Worm (Caenorhabditis elegans): ENCODE measurements around the gene H13N06.2.
A peak's percentile ranks its signal among the peaks of the same experiment; 100 is the strongest.

H13N06.2 gene

DNA sequence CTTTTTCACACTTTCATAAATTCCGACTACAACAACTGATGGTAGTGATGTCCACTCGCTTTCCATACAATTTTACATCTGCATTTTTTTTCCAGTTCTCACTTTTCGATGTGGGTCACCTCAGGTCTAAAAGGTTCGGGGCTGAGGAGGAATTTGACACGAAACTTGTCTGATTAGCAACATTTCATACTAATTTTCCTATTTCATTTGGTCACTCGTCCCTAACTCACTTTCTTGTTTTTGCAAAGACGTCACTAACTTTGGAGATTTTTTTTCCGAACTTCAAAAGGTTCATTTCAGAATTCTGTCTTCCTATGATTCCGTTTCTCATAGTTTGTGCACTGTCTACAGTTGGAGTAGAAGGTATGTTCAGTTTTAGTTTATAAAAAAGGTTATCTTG, at the start of gene H13N06.2:
Gene H13N06.2 (plus strand): TSS at position 301 of the 400 bp plus-strand sequence.
- TF ChIP-seq K12H6.12 (tag; optimal IDR thresholded peaks at IDR 0.05) (no peak), him-1 (tag; optimal IDR thresholded peaks at IDR 0.05) (no peak), sdz-38 (tag; optimal IDR thresholded peaks at IDR 0.05) (no peak), snpc-4 (GFP tag; optimal IDR thresholded peaks at IDR 0.05) (no peak), snpc-4 (tag; optimal IDR thresholded peaks at IDR 0.05) (no peak), Y67H2A.10 (GFP tag; conservative IDR thresholded peaks at IDR 0.05) (no peak), ztf-6 (GFP tag; IDR thresholded peaks at IDR 0.05) (no peak), dox-1 (GFP tag; IDR thresholded peaks at IDR 0.05) (no peak), ama-1 (optimal IDR thresholded peaks at IDR 0.05) (no peak), ama-1 (GFP tag; optimal IDR thresholded peaks at IDR 0.05) (no peak), nhr-90 (tag; optimal IDR thresholded peaks at IDR 0.05) (no peak), lag-1 (GFP tag; IDR thresholded peaks at IDR 0.05) (no peak), ets-4 (GFP tag; optimal IDR thresholded peaks at IDR 0.05) (no peak), snpc-3.4 (tag; optimal IDR thresholded peaks at IDR 0.05) (no peak), F22D6.2 (tag; optimal IDR thresholded peaks at IDR 0.05) (no peak), cebp-2 (GFP tag; IDR thresholded peaks at IDR 0.05) (no peak), mes-4 (tag; optimal IDR thresholded peaks at IDR 0.05) (no peak), mxl-1 (tag; optimal IDR thresholded peaks at IDR 0.05) (no peak), sptf-2 (GFP tag; optimal IDR thresholded peaks at IDR 0.05) (no peak), attf-5 (GFP tag; optimal IDR thresholded peaks at IDR 0.05) (no peak), sea-2 (GFP tag; IDR thresholded peaks at IDR 0.05) (no peak)

DNA sequence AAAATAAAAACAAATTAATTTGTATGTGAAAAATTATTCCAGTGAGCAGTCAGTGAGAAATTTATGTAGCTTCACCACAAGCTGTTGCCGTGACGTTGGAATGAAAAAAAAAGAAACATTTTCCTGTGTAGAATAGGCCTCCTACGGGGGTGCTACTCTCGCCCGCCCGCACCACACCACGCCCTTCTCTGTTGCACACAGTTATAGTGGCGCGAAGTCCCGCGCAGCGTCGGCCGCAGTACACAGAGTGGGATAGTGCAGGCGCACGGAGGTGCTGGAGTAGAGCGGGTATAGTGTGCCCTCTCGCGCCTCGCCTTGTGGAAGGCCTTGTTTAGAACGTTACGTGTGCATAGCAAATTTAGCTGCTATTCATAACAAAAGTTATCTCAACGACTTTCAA, 49.1 kb upstream of the H13N06.2 start:
- TF ChIP-seq F37B4.10 (GFP tag; IDR thresholded peaks at IDR 0.05) (0 out of 2 replicates have a peak, but pooled peaks have one; percentile 68), snpc-4 (GFP tag; optimal IDR thresholded peaks at IDR 0.05) (peak; percentile 24), snpc-4 (tag; optimal IDR thresholded peaks at IDR 0.05) (peak in 3 of 4 experiments; percentile 51 to 85 (median 78)), mcd-1 (GFP tag; IDR thresholded peaks at IDR 0.05) (peak; percentile 26; the same call in 1 of the 2 replicates), mel-28 (tag; optimal IDR thresholded peaks at IDR 0.05; ENCODE audit: borderline replicate concordance) (no peak)

DNA sequence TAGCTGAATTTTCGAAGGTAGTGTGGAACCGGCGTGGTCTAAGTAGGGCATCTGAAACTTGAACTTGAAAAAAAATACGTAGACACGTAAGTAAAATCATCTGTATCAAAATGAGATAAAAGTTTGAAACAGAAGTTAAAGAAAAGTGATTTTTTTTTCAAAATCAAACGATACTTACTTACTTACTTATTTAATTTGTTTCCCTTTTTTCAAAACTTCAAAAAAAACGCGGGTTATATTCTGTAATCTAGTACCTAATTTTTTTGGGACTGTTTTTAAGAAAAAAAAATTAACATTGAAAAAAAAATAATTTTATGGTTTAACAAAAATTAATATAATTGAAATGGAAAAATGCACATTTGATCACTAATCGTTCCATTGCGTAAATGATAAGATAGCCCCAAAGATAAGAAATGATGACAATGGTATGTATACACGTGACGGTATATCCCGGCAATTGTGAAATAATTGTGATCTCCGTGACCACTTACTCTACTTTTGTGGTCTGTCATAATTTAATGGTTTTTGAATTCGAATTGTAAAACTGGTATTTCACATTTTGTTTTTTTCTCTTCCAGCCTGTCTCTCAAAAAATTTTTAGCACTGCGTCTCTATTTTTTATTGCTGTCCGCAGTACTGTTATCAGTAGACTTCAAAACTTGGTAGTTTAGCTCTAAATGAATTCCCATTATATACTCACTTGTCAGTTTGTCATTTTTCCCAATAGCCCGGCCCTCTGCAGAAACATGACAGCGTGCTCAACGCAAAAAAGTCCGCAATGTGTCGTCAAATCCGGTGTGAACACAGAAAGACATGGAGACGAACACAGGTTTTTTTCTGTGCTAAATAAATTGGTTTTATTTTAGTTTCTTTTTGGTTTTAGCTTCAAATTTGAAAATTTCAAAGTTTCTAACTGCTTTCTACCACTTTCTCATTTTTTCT, 46.9 kb upstream of the H13N06.2 start, which contains the start of gene mocs-1:
Gene mocs-1 (minus strand): TSS at position 51 of the 942 bp plus-strand sequence.
- TF ChIP-seq tbx-9 (tag; optimal IDR thresholded peaks at IDR 0.05; ENCODE audit: borderline replicate concordance) (no peak), dox-1 (GFP tag; IDR thresholded peaks at IDR 0.05) (no peak), hmg-1.2 (GFP tag; IDR thresholded peaks at IDR 0.05) (peak; percentile 12; the same call in 1 of the 2 replicates), Y95B8A.8 (GFP tag; IDR thresholded peaks at IDR 0.05) (no peak), unc-62 (GFP tag; optimal IDR thresholded peaks at IDR 0.05) (no peak), mcd-1 (GFP tag; IDR thresholded peaks at IDR 0.05) (no peak), lin-40 (tag; optimal IDR thresholded peaks at IDR 0.05) (peak; percentile 8), snpc-1.1 (tag; optimal IDR thresholded peaks at IDR 0.05; ENCODE audit: insufficient read depth) (no peak), aptf-3 (GFP tag; IDR thresholded peaks at IDR 0.05) (no peak), ama-1 (optimal IDR thresholded peaks at IDR 0.05) (no peak), ama-1 (GFP tag; optimal IDR thresholded peaks at IDR 0.05) (no peak), nhr-80 (tag; optimal IDR thresholded peaks at IDR 0.05) (peak; percentile 68), let-607 (tag; optimal IDR thresholded peaks at IDR 0.05) (peak in 1 of 2 experiments; percentile 9), attf-5 (GFP tag; optimal IDR thresholded peaks at IDR 0.05) (peak; percentile 26), gei-17 (GFP tag; optimal IDR thresholded peaks at IDR 0.05) (no peak), C06A6.2 (GFP tag; conservative IDR thresholded peaks at IDR 0.05) (no peak), dpff-1 (tag; optimal IDR thresholded peaks at IDR 0.05) (no peak), F52B5.7 (tag; optimal IDR thresholded peaks at IDR 0.05) (no peak), ztf-22 (GFP tag; optimal IDR thresholded peaks at IDR 0.05) (no peak), F57C9.4 (tag; optimal IDR thresholded peaks at IDR 0.05) (no peak), bed-1 (GFP tag; IDR thresholded peaks at IDR 0.05) (no peak), ceh-100 (GFP tag; IDR thresholded peaks at IDR 0.05) (no peak), snpc-4 (GFP tag; optimal IDR thresholded peaks at IDR 0.05) (no peak), snpc-4 (tag; optimal IDR thresholded peaks at IDR 0.05) (peak in 1 of 4 experiments; percentile 14), zfh-2 (GFP tag; conservative IDR thresholded peaks at IDR 0.05) (no peak), cebp-1 (GFP tag; IDR thresholded peaks at IDR 0.05) (peak; percentile 62; the same call in 1 of the 2 replicates), cebp-1 (tag; optimal IDR thresholded peaks at IDR 0.05) (peak; percentile 85)

Data from whole organism, young adult.